Worm (Caenorhabditis elegans) whole organism, early embryonic: ENCODE data around the gene F48E8.4.

ENCODE experiments used
- F13C5.2 ChIP-seq: sonication (generic microtip); optimal IDR thresholded peaks from 2 replicates; lab custom pipeline; 2017; ENCODE audit warnings: mild to moderate bottlenecking, missing genetic modification characterization, inconsistent platforms, missing compliant biosample characterization
- aly-1 ChIP-seq: sonication (generic microtip); optimal IDR thresholded peaks from 2 replicates; lab custom pipeline; 2016; ENCODE audit warnings: missing genetic modification characterization, missing compliant biosample characterization

DNA sequence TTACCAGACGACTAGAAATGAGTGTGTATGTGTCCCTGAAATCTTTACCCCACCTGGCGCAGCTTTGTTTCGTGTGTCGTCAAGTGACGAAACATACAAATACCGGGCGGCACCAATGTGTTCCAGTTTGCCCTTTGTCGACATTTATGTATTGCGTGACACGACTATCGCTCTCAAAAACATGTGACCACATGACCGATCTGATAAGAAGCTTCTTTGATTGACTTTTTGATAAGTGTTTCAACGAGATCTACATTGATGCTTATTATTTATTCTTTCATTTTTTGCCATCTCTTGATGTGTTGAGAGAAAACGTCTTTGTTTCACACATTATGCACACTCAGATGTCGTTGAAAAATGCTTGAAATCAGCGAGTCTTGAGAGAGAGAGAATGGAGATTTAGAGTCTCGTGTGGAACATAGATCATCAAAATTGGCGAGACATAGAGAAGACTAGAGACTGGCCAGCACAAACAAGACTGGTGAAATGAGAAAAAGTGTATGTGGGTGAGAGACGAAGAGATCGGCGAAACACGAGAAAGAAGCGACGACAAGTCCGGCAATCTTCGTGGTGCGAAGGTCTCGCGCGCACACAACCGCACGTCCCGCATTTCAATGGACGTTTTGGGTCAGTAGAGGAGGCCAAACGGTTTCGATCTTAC is 49.7 kb downstream of the F48E8.4 start:
- TF ChIP-seq F13C5.2 (tag; lab: Kevin White, UChicago) (no peak), aly-1 (tag; lab: Kevin White, UChicago) (no peak)
